Fruit fly (Drosophila melanogaster) whole organism: Measurements from ENCODE around the gene CG13919.

ENCODE experiments used
- CG8478 ChIP-seq: fragments of >200 bp; optimal IDR thresholded peaks from 2 replicates; lab custom pipeline; 2018; ENCODE audit warnings: inconsistent platforms
- Dll ChIP-seq: fragments of >200 bp; optimal IDR thresholded peaks from 2 replicates; lab custom pipeline; 2017
- EcR ChIP-seq, 2 experiments: fragments of >200 bp; optimal IDR thresholded peaks; 2 replicates each; lab custom pipeline; 2017; ENCODE audit warnings: missing biosample characterization in 2 of 2, missing genetic modification characterization in 2 of 2, missing genetic modification reagents in 2 of 2
- pan ChIP-seq: fragments of >200 bp; optimal IDR thresholded peaks from 2 replicates; lab custom pipeline; 2017
- psq ChIP-seq: fragments of >200 bp; optimal IDR thresholded peaks from 2 replicates; lab custom pipeline; 2017
- usp ChIP-seq: fragments of >200 bp; optimal IDR thresholded peaks from 2 replicates; lab custom pipeline; 2017; ENCODE audit warnings: missing biosample characterization, missing genetic modification characterization, mixed read lengths

The CG13919 gene

DNA sequence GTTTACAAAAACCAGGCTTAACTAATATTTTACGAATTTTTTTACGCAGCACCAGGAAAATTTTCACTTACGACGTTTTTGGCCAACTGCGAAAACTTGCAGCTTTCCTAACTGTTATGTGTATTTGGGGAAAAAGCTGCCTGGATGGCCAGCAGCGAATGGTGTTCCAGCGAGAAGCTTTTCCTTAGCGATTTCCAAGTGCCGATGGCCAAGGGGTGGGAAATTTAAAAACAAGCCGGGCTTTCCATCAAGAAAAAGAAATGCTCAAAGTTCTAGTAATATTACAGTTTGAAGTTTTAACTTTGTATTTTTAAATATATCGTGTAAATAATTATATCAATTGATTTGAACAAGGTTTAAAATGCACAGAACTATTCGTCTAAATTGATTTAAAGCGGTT lies 7.6 kb upstream of the CG13919 start, which contains the start of gene nSyb:
nSyb (minus strand) TSS at position 101 of the 400 bp plus-strand sequence.
- no peak for TF ChIP-seq EcR (GFP tag; optimal IDR thresholded peaks at IDR 0.05; lab: Kevin White, UChicago)
- no peak for TF ChIP-seq pan (lab: Kevin White, UChicago)
- TF ChIP-seq Dll (lab: Kevin White, UChicago) = no peak
- no peak for TF ChIP-seq usp (GFP tag; lab: Kevin White, UChicago)

DNA sequence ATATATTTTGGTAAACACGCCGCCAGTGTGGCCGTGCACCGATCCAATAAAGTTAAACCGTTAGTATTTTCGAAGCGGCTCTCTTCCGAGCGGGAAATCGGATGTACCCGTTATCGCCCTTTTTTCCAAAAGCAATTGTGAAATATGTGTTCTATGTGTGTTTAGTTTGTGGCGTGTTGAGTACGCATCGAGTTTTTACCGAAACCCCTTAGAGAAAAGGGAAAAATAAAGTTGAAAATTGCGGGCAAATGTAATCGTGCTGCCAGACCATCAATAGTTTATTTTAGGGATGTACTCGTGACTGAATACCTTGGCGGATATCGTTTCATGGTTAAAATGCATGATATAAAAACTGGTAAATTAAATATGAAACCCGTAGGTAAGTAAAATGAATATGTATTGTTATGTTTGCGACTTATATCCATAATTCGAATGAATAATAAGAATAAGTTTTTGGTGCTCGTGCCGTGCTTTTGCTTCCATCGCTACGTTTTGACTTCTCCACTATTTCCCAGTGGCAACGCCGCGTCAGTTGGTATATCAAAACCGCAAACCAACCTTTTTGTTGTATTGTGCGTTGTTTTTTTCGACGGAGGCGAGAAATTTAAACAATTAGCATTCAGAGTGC lies 6.0 kb upstream of the CG13919 start, which contains the start of the genes Mettl2 and Bgb:
Mettl2 (minus strand) TSS at position 51 of the 628 bp plus-strand sequence.
Bgb (plus strand) TSS at position 527 of the 628 bp plus-strand sequence.
- no peak for TF ChIP-seq pan (lab: Kevin White, UChicago)
- no peak for TF ChIP-seq EcR (GFP tag; optimal IDR thresholded peaks at IDR 0.05; lab: Kevin White, UChicago)
- no peak for TF ChIP-seq Dll (lab: Kevin White, UChicago)
- TF ChIP-seq psq (lab: Kevin White, UChicago) = no peak
- TF ChIP-seq usp (GFP tag; lab: Kevin White, UChicago) = no peak
- no peak for TF ChIP-seq CG8478

DNA sequence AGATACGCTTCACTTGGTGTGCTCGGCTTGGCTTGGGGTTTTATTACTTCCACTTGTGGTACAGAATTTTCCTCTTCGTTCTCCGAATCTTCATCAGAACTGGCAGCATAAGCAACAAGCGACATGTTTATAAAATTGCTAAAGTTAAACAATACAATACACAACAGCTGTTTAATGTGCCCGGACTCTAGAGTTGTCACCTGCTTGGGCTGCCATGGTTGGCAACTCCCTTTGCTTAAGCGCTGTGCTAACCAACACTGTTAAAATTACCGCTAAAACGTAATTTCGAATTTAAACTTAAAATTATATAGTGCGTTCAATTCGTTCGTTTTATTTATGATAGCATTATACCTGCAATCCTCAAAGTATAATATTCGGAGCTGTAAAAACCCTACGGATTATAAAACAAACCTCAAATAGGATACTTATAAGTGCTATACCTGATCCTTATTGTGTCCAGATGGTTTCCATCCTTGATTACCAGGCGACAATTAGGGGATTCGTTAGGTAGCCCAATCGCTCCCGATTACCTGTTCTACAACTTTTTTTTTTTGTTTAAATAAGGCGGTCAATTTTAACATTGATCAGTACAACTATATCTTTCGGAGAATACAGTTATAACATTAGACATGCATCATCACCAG lies 2.1 kb downstream of the CG13919 start, which contains the start of the genes CG17249 and Bro:
CG17249 (minus strand) TSS at position 189 of the 644 bp plus-strand sequence.
Bro (plus strand) TSS at position 594 of the 644 bp plus-strand sequence.
- TF ChIP-seq pan (lab: Kevin White, UChicago) (no peak), EcR (GFP tag; optimal IDR thresholded peaks at IDR 0.05; lab: Kevin White, UChicago) (no peak)

DNA sequence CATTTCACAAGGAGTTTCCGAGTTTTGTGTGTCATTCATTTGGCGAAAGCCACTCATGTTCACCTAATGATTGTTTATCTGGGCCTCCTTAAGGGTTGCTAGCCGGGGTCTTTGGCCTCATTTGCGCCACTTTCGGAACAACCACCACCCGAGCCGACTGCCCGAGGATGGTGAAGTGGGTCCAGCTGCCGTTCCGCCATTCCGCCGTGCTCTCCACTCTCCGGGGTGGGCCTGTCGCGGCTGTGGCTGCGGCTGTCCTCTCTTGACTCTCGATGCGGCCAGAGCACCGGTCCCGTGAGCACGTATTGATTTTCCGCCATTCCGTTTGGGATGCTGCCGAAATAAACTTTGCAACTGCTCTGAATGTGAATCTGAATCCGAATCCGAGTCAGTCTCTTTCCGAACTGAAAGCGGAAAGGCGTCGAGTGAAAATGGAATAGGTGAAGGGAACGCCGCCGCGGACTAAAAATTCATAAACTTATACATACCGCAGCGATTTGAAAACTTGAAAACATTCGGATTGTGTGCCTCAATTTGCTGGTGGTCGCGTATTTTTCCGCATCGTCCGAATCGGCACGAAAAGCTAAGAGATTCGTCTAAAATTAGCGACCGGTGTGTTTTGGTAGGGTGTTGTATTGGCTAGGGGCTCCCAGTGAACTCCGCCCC lies 3.6 kb downstream of the CG13919 start, which contains the start of gene CG13920:
CG13920 (plus strand) TSS at position 255 of the 666 bp plus-strand sequence.
- TF ChIP-seq CG8478 = no peak
- TF ChIP-seq Dll (lab: Kevin White, UChicago) = no peak
- TF ChIP-seq pan (lab: Kevin White, UChicago) = no peak
- no peak for TF ChIP-seq psq (lab: Kevin White, UChicago)
- TF ChIP-seq usp (GFP tag; lab: Kevin White, UChicago) = no peak
- no peak for TF ChIP-seq EcR (GFP tag; optimal IDR thresholded peaks at IDR 0.05; lab: Kevin White, UChicago)

DNA sequence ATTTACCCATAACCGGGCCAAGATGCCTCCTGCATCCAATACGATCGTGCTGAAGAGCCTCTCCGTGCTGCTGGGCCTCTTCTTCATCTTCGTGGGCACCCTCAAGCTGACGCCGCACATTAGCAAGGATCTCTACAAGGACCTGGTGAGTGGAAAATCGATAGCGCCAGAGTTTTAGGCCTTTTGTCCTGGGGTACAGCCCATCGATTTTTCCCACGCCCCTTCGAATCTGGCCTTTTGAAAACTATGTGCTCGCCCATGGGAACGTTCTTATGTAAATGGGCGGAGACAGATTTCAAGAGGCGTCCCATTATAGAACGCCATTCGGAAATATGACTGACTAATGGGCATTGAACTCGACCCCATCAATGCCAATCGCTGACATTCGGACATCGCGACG lies 4.1 kb downstream of the CG13919 start:
- no peak for TF ChIP-seq Dll (lab: Kevin White, UChicago)
- no peak for TF ChIP-seq CG8478
- TF ChIP-seq psq (lab: Kevin White, UChicago) = no peak
- TF ChIP-seq pan (lab: Kevin White, UChicago) = no peak
- TF ChIP-seq usp (GFP tag; lab: Kevin White, UChicago) = no peak
- TF ChIP-seq EcR (GFP tag; optimal IDR thresholded peaks at IDR 0.05; lab: Kevin White, UChicago) = no peak

DNA sequence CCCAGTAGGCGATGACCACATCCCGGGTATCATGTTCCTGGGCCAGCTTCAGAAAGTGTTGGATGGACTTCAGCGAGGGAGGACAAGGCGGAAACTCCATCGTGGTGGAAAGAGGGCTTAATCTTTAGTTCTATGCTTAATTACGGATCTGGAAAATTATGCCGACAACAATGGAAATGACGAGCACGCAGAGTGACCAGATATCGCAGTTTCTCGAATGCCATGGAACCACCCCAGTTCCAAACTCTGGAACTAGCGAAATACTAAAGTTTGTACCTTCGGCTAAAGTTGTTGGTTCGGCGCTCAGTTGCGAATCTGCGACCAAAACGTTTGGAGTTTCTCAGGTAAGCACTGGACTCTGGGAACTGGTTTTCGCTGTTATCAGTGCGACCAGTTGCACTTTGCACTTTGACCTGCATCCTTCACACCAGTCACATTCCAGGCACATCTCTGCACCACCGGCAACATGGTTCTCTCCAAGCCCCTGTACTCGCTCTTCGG lies 7.5 kb downstream of the CG13919 start, which contains the start of the genes CG7970 and Vta1:
CG7970 (plus strand) TSS at position 51 of the 501 bp plus-strand sequence.
Vta1 (minus strand) TSS at position 201 of the 501 bp plus-strand sequence.
- TF ChIP-seq psq (lab: Kevin White, UChicago) (no peak), Dll (lab: Kevin White, UChicago) (no peak), pan (lab: Kevin White, UChicago) (no peak), CG8478 (no peak), usp (GFP tag; lab: Kevin White, UChicago) (no peak), EcR (GFP tag; optimal IDR thresholded peaks at IDR 0.05; lab: Kevin White, UChicago) (no peak)

DNA sequence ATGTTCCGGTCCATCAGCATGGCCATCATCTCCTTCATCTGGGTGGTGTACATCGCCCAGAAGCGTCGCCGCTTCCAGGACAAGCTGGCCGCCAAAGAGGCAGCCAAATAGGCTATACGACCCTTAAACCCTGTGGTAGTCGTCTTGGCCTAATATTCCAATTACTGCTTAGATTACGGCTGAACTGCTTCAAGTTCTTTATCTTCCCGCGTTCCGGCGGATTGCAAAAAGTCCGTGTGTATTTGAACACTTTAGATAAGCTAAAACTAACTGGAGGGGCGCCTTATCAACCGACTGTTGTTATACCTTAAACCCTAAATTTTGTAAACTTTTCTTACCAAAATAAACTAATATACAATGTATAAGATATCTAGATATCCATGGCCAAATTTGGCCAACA lies 8.5 kb downstream of the CG13919 start:
- TF ChIP-seq CG8478 (no peak), Dll (lab: Kevin White, UChicago) (no peak), EcR (GFP tag; optimal IDR thresholded peaks at IDR 0.05; lab: Kevin White, UChicago) (no peak), pan (lab: Kevin White, UChicago) (no peak), psq (lab: Kevin White, UChicago) (no peak), usp (GFP tag; lab: Kevin White, UChicago) (no peak)

DNA sequence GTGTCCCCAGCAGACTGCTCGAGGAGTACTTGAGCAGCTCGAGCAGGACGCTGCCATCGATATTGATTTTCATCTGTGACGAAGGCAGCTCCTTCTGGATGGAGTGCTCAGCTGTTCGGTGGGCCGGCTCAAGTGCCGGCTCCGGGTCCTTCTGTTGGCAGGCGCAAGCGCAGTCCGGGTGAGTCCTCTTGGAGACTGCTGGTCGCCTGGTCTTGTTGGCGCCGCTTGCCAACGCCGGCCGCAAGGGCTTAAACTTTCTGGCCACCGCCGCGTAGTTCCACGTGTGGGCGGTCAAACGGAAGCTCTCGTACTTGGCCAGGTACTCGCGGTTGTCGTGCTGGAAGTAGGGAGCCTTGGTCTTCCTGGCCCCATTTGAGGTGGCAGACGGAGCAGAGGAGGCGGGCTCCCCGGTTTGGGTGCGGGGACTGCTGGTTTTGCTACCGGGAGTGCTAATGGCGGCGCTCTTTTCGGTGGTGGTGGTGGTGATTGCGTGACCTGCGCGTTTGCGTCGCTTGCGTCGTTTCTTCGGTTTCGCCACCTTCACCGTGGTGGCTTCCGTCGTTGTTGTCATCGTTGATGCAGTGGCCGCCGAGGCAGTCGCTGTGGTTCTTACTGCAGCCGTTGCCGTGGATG lies 16.6 kb downstream of the CG13919 start:
- no peak for TF ChIP-seq Dll (lab: Kevin White, UChicago)
- TF ChIP-seq psq (lab: Kevin White, UChicago) = no peak
- no peak for TF ChIP-seq EcR (GFP tag; optimal IDR thresholded peaks at IDR 0.05; lab: Kevin White, UChicago)
- no peak for TF ChIP-seq CG8478
- no peak for TF ChIP-seq usp (GFP tag; lab: Kevin White, UChicago)
- TF ChIP-seq pan (lab: Kevin White, UChicago) = no peak

DNA sequence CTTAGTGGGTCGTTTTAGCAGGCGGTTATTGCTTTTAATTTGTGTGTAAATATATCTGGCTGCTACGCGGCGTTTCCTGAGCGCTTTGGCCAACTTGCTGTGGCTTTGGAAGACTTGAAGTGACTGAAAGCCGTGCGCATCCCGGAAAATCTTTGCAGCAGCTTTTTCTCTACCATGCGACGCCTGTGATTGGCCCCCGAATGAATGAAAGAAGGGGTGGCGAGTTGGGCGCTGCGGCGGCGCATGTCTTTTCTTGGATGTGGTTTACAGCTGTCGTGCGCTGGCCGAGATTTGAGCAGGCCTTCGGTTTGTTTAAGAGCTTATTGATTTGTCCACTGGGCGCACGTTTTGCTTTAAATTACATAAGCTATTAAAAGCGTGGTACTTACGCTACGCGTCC lies 18.3 kb downstream of the CG13919 start:
- TF ChIP-seq usp (GFP tag; lab: Kevin White, UChicago) = no peak
- no peak for TF ChIP-seq EcR (GFP tag; optimal IDR thresholded peaks at IDR 0.05; lab: Kevin White, UChicago)
- TF ChIP-seq psq (lab: Kevin White, UChicago) = no peak
- no peak for TF ChIP-seq Dll (lab: Kevin White, UChicago)
- no peak for TF ChIP-seq pan (lab: Kevin White, UChicago)
- TF ChIP-seq CG8478 = no peak

DNA sequence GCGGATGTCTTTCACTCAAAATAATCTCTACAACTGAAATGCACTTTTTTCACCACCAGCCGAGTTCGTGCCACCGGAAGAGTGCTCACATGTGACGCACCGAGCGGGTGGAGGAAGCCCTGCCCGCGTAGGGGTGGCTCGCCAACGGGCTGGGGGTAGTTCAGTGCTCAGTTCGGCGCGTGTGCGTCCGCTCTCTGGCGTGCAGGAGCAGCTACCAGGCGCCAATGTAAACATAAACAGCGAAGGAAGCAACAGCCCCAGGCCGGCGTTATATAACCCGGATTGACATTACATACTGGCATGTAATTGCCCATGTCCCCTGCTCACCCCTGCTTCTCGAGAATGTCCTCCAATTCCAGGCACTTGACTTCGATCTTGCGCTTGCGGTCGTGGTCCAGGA lies 18.9 kb downstream of the CG13919 start:
- TF ChIP-seq Dll (lab: Kevin White, UChicago) (no peak), pan (lab: Kevin White, UChicago) (no peak), EcR (GFP tag; optimal IDR thresholded peaks at IDR 0.05; lab: Kevin White, UChicago) (no peak), CG8478 (no peak), usp (GFP tag; lab: Kevin White, UChicago) (no peak), psq (lab: Kevin White, UChicago) (no peak)
